Worm (Caenorhabditis elegans): ENCODE results near the gene oac-30.

oac-30 gene

DNA sequence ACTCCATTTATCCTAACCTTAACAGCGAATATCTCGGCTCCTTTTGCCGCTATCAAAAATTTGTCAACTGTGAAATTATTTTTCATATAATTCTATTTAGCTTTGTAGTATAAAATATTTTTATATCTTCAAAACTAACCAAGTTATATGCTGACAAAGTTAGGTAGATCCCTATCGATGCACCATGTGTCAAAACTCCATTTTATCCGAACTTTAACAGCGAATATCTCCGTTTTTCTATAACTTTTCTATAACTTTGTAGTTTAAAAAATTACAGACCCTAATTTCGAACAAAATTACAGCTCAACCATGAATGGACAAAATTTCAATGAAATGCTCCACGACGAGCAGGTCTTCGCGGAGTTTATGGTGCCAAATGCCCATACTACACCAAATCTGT is 29.1 kb upstream of the oac-30 start, which contains the start of gene Y57G7A.2:
Gene Y57G7A.2 (plus strand): TSS at position 301 of the 400 bp plus-strand sequence.
- TF ChIP-seq aha-1 (tag) (peak; percentile 41), hmg-1.1 (GFP tag; IDR thresholded peaks at IDR 0.05) (no peak)

DNA sequence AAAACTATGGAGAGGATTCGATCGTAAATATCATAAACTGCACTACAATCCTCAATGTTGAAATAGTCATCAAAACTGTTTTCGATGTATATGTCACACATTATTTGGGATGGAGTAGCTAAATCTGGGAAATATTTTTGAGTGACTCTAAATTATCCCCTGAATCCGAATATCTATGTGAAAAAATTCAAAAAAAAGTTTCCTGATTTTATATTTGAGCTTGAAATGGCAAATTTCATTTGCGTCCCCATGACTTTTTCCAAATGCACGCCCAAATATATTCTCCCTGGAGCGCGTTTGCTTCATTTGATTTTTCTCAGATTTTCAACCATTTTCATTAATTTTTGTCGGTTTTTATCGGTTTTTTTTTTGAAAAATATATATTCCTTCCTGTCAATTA is 26.5 kb upstream of the oac-30 start, which contains the start of gene srz-64:
Gene srz-64 (minus strand): TSS at position 101 of the 400 bp plus-strand sequence.
- TF ChIP-seq jun-1 (tag; optimal IDR thresholded peaks at IDR 0.05) (no peak), fos-1 (tag; optimal IDR thresholded peaks at IDR 0.05) (no peak), aly-2 (tag; optimal IDR thresholded peaks at IDR 0.05) (no peak), attf-4 (tag; optimal IDR thresholded peaks at IDR 0.05) (no peak), hmg-1.1 (GFP tag; IDR thresholded peaks at IDR 0.05) (no peak), unc-39 (tag; optimal IDR thresholded peaks at IDR 0.05) (no peak), cey-2 (tag; optimal IDR thresholded peaks at IDR 0.05; ENCODE audit: borderline replicate concordance, insufficient read depth) (no peak), saeg-2 (GFP tag; IDR thresholded peaks at IDR 0.05) (no peak), rbr-2 (tag; optimal IDR thresholded peaks at IDR 0.05) (no peak), php-3 (GFP tag; IDR thresholded peaks at IDR 0.05) (no peak), Y105C5A.15 (GFP tag; IDR thresholded peaks at IDR 0.05) (no peak), D1046.2 (GFP tag; IDR thresholded peaks at IDR 0.05) (no peak), ama-1 (optimal IDR thresholded peaks at IDR 0.05) (no peak), set-16 (GFP tag; IDR thresholded peaks at IDR 0.05) (no peak), nhr-6 (tag; optimal IDR thresholded peaks at IDR 0.05) (no peak), lin-15B (tag; optimal IDR thresholded peaks at IDR 0.05) (no peak), dmd-8 (GFP tag; IDR thresholded peaks at IDR 0.05) (no peak), nhr-11 (tag; optimal IDR thresholded peaks at IDR 0.05) (no peak)

DNA sequence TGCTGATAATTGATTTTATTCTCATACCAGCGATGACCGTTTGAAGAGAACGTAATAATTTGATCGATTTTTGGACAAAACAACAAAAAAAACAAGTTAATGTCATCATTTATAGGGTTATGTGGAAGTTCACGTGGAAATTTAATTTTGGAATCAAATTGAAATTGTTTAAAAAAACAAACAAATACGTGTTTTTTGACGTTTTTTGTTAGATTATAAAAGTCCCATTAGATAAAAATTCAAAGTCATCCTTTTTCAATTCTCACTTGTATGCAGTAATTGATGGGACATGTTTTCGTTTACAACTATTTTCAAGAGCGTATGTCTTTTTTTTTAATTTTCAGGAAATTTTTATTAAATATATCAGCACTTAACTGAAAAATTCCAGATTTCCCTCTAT is 18.8 kb upstream of the oac-30 start, which contains the start of the genes Y57G7A.6 and Y57G7A.3:
Gene Y57G7A.6 (minus strand): TSS at position 101 of the 400 bp plus-strand sequence.
Gene Y57G7A.3 (plus strand): TSS at position 269 of the 400 bp plus-strand sequence.
- TF ChIP-seq aha-1 (tag) = no peak
- no peak for TF ChIP-seq zip-11 (GFP tag; IDR thresholded peaks at IDR 0.05)

DNA sequence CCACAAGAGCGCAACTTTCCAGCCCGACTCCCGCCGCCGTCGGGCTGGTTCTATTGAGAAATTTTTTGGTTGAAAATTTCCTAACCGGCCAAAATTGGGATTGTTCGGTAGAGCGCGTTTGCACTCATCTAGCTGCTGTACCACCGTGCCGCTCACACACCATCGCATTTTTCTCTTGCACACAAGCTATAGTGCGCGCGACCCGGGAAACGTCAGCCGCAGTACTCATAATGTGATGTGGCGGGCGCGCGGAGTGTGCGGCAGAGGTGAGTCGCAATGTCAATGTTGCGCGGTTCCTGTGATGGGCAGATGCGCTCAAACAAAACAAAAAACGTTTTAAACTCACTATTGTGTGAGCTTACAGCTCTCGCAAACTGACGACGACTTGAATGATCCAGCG is 18.3 kb upstream of the oac-30 start:
- peak; percentile 18; the same call in 1 of the 2 replicates for TF ChIP-seq set-16 (GFP tag; IDR thresholded peaks at IDR 0.05)
- no peak for TF ChIP-seq gei-8 (GFP tag; optimal IDR thresholded peaks at IDR 0.05)
- no peak for TF ChIP-seq rbr-2 (tag; optimal IDR thresholded peaks at IDR 0.05)

DNA sequence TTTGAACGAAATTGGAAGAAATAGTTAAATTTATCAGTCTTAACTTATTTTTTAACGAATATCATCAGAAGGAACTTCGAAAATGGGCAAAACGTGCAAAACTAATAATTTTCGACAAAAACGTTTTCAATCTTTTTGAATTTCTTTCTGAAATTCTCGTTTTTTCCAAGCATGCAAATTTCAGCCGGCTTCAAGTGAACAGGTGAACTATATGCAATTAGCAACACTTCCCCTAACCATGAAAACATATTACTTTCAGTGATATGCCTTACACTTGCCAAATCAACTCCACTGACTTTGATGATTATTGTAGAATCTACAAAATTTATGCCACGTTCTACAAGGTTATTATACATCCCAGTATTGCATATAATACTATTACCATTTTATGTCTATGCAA is 11.7 kb upstream of the oac-30 start, which contains the start of gene srz-63:
Gene srz-63 (plus strand): TSS at position 301 of the 400 bp plus-strand sequence.
- peak; percentile 18 for TF ChIP-seq aha-1 (tag)

DNA sequence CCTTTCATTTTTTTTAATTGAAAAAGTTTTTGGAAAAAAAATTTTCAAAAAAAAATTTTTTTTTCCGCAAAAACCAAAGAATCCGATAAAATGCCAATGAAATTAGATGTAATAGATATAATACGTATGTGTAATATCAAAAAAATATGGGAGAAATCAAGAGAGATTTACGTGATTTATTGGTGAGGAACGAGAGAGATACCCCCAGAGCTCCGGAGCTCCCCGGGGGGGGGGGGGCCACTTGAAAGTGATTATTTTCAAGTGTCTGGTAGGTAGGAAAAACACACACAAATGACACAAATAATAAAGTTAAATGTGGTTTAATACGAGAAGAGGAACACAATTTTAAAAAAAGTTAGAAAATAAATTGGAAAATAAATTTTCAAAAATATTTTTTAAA is 10.1 kb upstream of the oac-30 start, which contains the start of gene Y57G7A.11:
Gene Y57G7A.11 (minus strand): TSS at position 101 of the 400 bp plus-strand sequence.
- no peak for TF ChIP-seq snpc-1.2 (GFP tag; IDR thresholded peaks at IDR 0.05)
- no peak for TF ChIP-seq tag-97 (GFP tag; IDR thresholded peaks at IDR 0.05)
- TF ChIP-seq php-3 (GFP tag; IDR thresholded peaks at IDR 0.05) = no peak
- no peak for TF ChIP-seq ceh-32 (tag; optimal IDR thresholded peaks at IDR 0.05; ENCODE audit: poor library complexity)
- TF ChIP-seq nhr-28 (tag; optimal IDR thresholded peaks at IDR 0.05) = no peak
- TF ChIP-seq daf-8 (GFP tag; IDR thresholded peaks at IDR 0.05) = no peak
- TF ChIP-seq nhr-6 (tag; optimal IDR thresholded peaks at IDR 0.05) = no peak
- no peak for TF ChIP-seq D1046.2 (GFP tag; IDR thresholded peaks at IDR 0.05)
- TF ChIP-seq nhr-102 (tag; optimal IDR thresholded peaks at IDR 0.05) = no peak
- TF ChIP-seq unc-62 (GFP tag; optimal IDR thresholded peaks at IDR 0.05 in 1 of 2) = no peak
- TF ChIP-seq unc-62 (tag; optimal IDR thresholded peaks at IDR 0.05) = no peak
- TF ChIP-seq hmg-1.1 (GFP tag; IDR thresholded peaks at IDR 0.05) = no peak
- no peak for TF ChIP-seq T26A8.4 (GFP tag; IDR thresholded peaks at IDR 0.05)
- no peak for TF ChIP-seq aly-2 (tag; optimal IDR thresholded peaks at IDR 0.05)
- no peak for TF ChIP-seq nhr-25 (tag; optimal IDR thresholded peaks at IDR 0.05; ENCODE audit: borderline replicate concordance, insufficient read depth)
- TF ChIP-seq F49E8.2 (tag; optimal IDR thresholded peaks at IDR 0.05; ENCODE audit: borderline replicate concordance) = no peak
